Worm (Caenorhabditis elegans): ENCODE measurements around the gene T10D4.1.
"Not testable (repeated sequence)": the region's sequence is repeated elsewhere in the genome, so short reads cannot be mapped to it uniquely, and the experiment has no call there.

The T10D4.1 gene

ce11 chrII:3118907-3119382 is 31.0 kb upstream of the T10D4.1 start, which contains the start of gene T10D4.6:
Gene T10D4.6 (plus strand): TSS chrII:3119332.
- TF ChIP-seq lin-13 (GFP tag; optimal IDR thresholded peaks at IDR 0.05) (no peak), nhr-25 (tag; optimal IDR thresholded peaks at IDR 0.05) (no peak), ztf-1 (GFP tag; conservative IDR thresholded peaks at IDR 0.05) (no peak), alr-1 (tag; optimal IDR thresholded peaks at IDR 0.05) (no peak), nhr-6 (tag; optimal IDR thresholded peaks at IDR 0.05) (no peak), peb-1 (tag; optimal IDR thresholded peaks at IDR 0.05) (no peak), sma-9 (GFP tag; optimal IDR thresholded peaks at IDR 0.05) (no peak), sma-9 (tag; optimal IDR thresholded peaks at IDR 0.05) (no peak), crh-2 (tag; optimal IDR thresholded peaks at IDR 0.05) (peak; percentile 30), unc-62 (GFP tag; optimal IDR thresholded peaks at IDR 0.05) (no peak), mab-5 (tag; optimal IDR thresholded peaks at IDR 0.05) (no peak), nhr-11 (tag; optimal IDR thresholded peaks at IDR 0.05) (no peak), lin-39 (tag; optimal IDR thresholded peaks at IDR 0.05) (no peak), elt-1 (tag; optimal IDR thresholded peaks at IDR 0.05) (no peak), lin-11 (tag; optimal IDR thresholded peaks at IDR 0.05) (no peak), ztf-4 (tag; optimal IDR thresholded peaks at IDR 0.05) (no peak), ZK546.5 (tag; optimal IDR thresholded peaks at IDR 0.05) (no peak), C34F6.9 (tag; optimal IDR thresholded peaks at IDR 0.05) (peak; percentile 72), F13H6.1 (tag; optimal IDR thresholded peaks at IDR 0.05) (no peak), nhr-77 (tag; optimal IDR thresholded peaks at IDR 0.05) (no peak), unc-55 (GFP tag; optimal IDR thresholded peaks at IDR 0.05) (peak; percentile 28), mdl-1 (tag; optimal IDR thresholded peaks at IDR 0.05) (no peak), lsy-2 (tag; optimal IDR thresholded peaks at IDR 0.05) (no peak), nhr-237 (tag; optimal IDR thresholded peaks at IDR 0.05) (no peak), mbf-1 (tag; optimal IDR thresholded peaks at IDR 0.05) (no peak), gmeb-1 (tag; optimal IDR thresholded peaks at IDR 0.05) (no peak), zag-1 (tag; optimal IDR thresholded peaks at IDR 0.05) (no peak), nhr-12 (tag; optimal IDR thresholded peaks at IDR 0.05) (no peak), sma-3 (GFP tag; optimal IDR thresholded peaks at IDR 0.05) (no peak), nhr-129 (tag; optimal IDR thresholded peaks at IDR 0.05) (peak; percentile 25), unc-39 (tag; optimal IDR thresholded peaks at IDR 0.05) (no peak), egl-27 (tag; optimal IDR thresholded peaks at IDR 0.05) (no peak), ama-1 (optimal IDR thresholded peaks at IDR 0.05) (no peak)

ce11 chrII:3123206-3123605 is 26.7 kb upstream of the T10D4.1 start, which contains the start of gene srh-71:
Gene srh-71 (plus strand): TSS chrII:3123506.
- no peak for TF ChIP-seq lin-11 (tag; optimal IDR thresholded peaks at IDR 0.05)
- TF ChIP-seq ztf-4 (tag; optimal IDR thresholded peaks at IDR 0.05): no peak
- no peak for TF ChIP-seq Y55F3AM.14 (GFP tag; optimal IDR thresholded peaks at IDR 0.05)
- TF ChIP-seq nhr-25 (tag; optimal IDR thresholded peaks at IDR 0.05): no peak
- TF ChIP-seq mbf-1 (tag; optimal IDR thresholded peaks at IDR 0.05): no peak
- TF ChIP-seq unc-55 (GFP tag; optimal IDR thresholded peaks at IDR 0.05): no peak
- no peak for TF ChIP-seq lin-13 (GFP tag; optimal IDR thresholded peaks at IDR 0.05)
- TF ChIP-seq lsy-2 (tag; optimal IDR thresholded peaks at IDR 0.05): no peak
- TF ChIP-seq elt-1 (tag; optimal IDR thresholded peaks at IDR 0.05): no peak
- no peak for TF ChIP-seq nhr-10 (tag; optimal IDR thresholded peaks at IDR 0.05)
- no peak for TF ChIP-seq ztf-11 (tag; optimal IDR thresholded peaks at IDR 0.05)

- no peak for TF ChIP-seq ceh-16 (tag; optimal IDR thresholded peaks at IDR 0.05)
- TF ChIP-seq lin-11 (tag; optimal IDR thresholded peaks at IDR 0.05): no peak
- no peak for TF ChIP-seq nhr-23 (tag; optimal IDR thresholded peaks at IDR 0.05)
- no peak for TF ChIP-seq elt-1 (tag; optimal IDR thresholded peaks at IDR 0.05)
- TF ChIP-seq nhr-6 (tag; optimal IDR thresholded peaks at IDR 0.05): no peak
- TF ChIP-seq nhr-77 (tag; optimal IDR thresholded peaks at IDR 0.05): no peak
- TF ChIP-seq ztf-11 (tag; optimal IDR thresholded peaks at IDR 0.05): no peak
- no peak for TF ChIP-seq lin-39 (tag; optimal IDR thresholded peaks at IDR 0.05)
These were observed 23.6 kb upstream of the T10D4.1 start, which contains the start of gene ins-19 for ce11 chrII:3126341-3126740. Gene ins-19 (minus strand): TSS chrII:3126441.

- not testable (repeated sequence) for TF ChIP-seq mdl-1, zag-1, gmeb-1 (tag; optimal IDR thresholded peaks at IDR 0.05)
These were observed 23.2 kb upstream of the T10D4.1 start, which contains the start of gene ins-31 for ce11 chrII:3126741-3127140. Gene ins-31 (plus strand): TSS chrII:3127041.
